Fruit fly (Drosophila melanogaster) whole organism, embryonic: ENCODE measurements around the gene CG32320.

ENCODE experiments used
- Abd-B ChIP-seq: fragments of 200-800 bp; sonication (Bioruptor generic); optimal IDR thresholded peaks from 2 replicates; lab custom pipeline; 2018; ENCODE audit warnings: missing biosample characterization, mild to moderate bottlenecking, missing genetic modification characterization, moderate library complexity
- Bdp1 ChIP-seq: fragments of 200-800 bp; sonication (Bioruptor generic); optimal IDR thresholded peaks from 3 replicates; lab custom pipeline; 2016; ENCODE audit warnings: missing biosample characterization, missing genetic modification characterization
- CG12155 ChIP-seq: fragments of 200-800 bp; sonication (Bioruptor generic); optimal IDR thresholded peaks from 3 replicates; lab custom pipeline; 2016; ENCODE audit warnings: missing biosample characterization, missing genetic modification characterization
- CG14965 ChIP-seq: fragments of 200-800 bp; sonication (Bioruptor generic); optimal IDR thresholded peaks from 2 replicates; lab custom pipeline; 2016; ENCODE audit warnings: missing biosample characterization, missing genetic modification characterization, borderline replicate concordance
- CG15073 ChIP-seq: fragments of 200-800 bp; sonication (Bioruptor generic); optimal IDR thresholded peaks from 2 replicates; lab custom pipeline; 2016; ENCODE audit warnings: missing biosample characterization, missing genetic modification characterization
- CG16779 ChIP-seq: fragments of 200-800 bp; sonication (Bioruptor generic); IDR thresholded peaks from 2 replicates; pipeline ENCODE4 v1.3.6; 2022; ENCODE audit warnings: missing biosample characterization, missing genetic modification characterization
- CG17829 ChIP-seq: fragments of 200-800 bp; optimal IDR thresholded peaks from 2 replicates; lab custom pipeline; 2019; ENCODE audit warnings: missing biosample characterization, mild to moderate bottlenecking, missing genetic modification characterization, moderate library complexity
- CG1832 ChIP-seq: fragments of 200-800 bp; sonication (Bioruptor generic); optimal IDR thresholded peaks from 2 replicates; lab custom pipeline; 2017; ENCODE audit warnings: missing biosample characterization, mild to moderate bottlenecking, missing genetic modification characterization, inconsistent platforms
- CG18619 ChIP-seq: fragments of 200-800 bp; sonication (Bioruptor generic); optimal IDR thresholded peaks from 3 replicates; lab custom pipeline; 2017; ENCODE audit warnings: missing biosample characterization, mild to moderate bottlenecking, missing genetic modification characterization
- CG2199 ChIP-seq: fragments of 200-800 bp; sonication (Bioruptor generic); IDR thresholded peaks from 3 replicates; pipeline ENCODE4 v1.3.6; 2022; ENCODE audit warnings: missing biosample characterization, missing genetic modification characterization
- CG32532 ChIP-seq: fragments of 200-800 bp; sonication (Bioruptor generic); IDR thresholded peaks from 2 replicates; pipeline ENCODE4 v1.3.6; 2022; ENCODE audit warnings: missing biosample characterization, missing genetic modification characterization
- CG34376 ChIP-seq: fragments of 200-800 bp; sonication (Bioruptor generic); optimal IDR thresholded peaks from 2 replicates; lab custom pipeline; 2018; ENCODE audit warnings: missing biosample characterization, mild to moderate bottlenecking, missing genetic modification characterization
- CG34422 ChIP-seq: fragments of 200-800 bp; sonication (Bioruptor generic); IDR thresholded peaks from 3 replicates; pipeline ENCODE4 v1.3.6; 2022; ENCODE audit warnings: missing biosample characterization, missing genetic modification characterization
- CG4820 ChIP-seq: fragments of 200-800 bp; sonication (Bioruptor generic); optimal IDR thresholded peaks from 3 replicates; lab custom pipeline; 2016; ENCODE audit warnings: missing biosample characterization, missing genetic modification characterization
- CG5245 ChIP-seq: fragments of 200-800 bp; sonication (Bioruptor generic); optimal IDR thresholded peaks from 3 replicates; lab custom pipeline; 2016; ENCODE audit warnings: missing biosample characterization, missing genetic modification characterization
- CG5953 ChIP-seq: fragments of 200-800 bp; sonication (Bioruptor generic); IDR thresholded peaks from 2 replicates; pipeline ENCODE4 v1.3.6; 2022; ENCODE audit warnings: missing biosample characterization, missing genetic modification characterization
- CG6813 ChIP-seq: fragments of 200-800 bp; sonication (Bioruptor generic); optimal IDR thresholded peaks from 2 replicates; lab custom pipeline; 2017; ENCODE audit warnings: missing biosample characterization, missing genetic modification characterization, mild to moderate bottlenecking, moderate library complexity, missing genetic modification reagents
- CG7786 ChIP-seq: fragments of 200-800 bp; sonication (Bioruptor generic); optimal IDR thresholded peaks from 2 replicates; lab custom pipeline; 2016; ENCODE audit warnings: missing biosample characterization, missing genetic modification characterization
- CG8765 ChIP-seq: fragments of 200-800 bp; sonication (Bioruptor generic); IDR thresholded peaks from 2 replicates; pipeline ENCODE4 v1.3.6; 2022; ENCODE audit warnings: missing biosample characterization, missing genetic modification characterization
- CG9609 ChIP-seq: fragments of 200-800 bp; sonication (Bioruptor generic); optimal IDR thresholded peaks from 3 replicates; lab custom pipeline; 2016; ENCODE audit warnings: missing biosample characterization, missing genetic modification characterization
- Dip3 ChIP-seq: fragments of 200-800 bp; sonication (Bioruptor generic); optimal IDR thresholded peaks from 3 replicates; lab custom pipeline; 2016; ENCODE audit warnings: missing biosample characterization, missing genetic modification characterization
- Ets65A ChIP-seq: fragments of 200-800 bp; sonication (Bioruptor generic); peaks from one replicate; lab custom pipeline; 2016; ENCODE audit warnings: missing biosample characterization, missing genetic modification characterization
- HHEX ChIP-seq: fragments of 200-800 bp; sonication (Bioruptor generic); optimal IDR thresholded peaks from 3 replicates; lab custom pipeline; 2017; ENCODE audit warnings: missing biosample characterization, mild to moderate bottlenecking, missing genetic modification characterization, missing genetic modification reagents
- Hr3 ChIP-seq: fragments of 200-800 bp; sonication (Bioruptor generic); optimal IDR thresholded peaks from 3 replicates; lab custom pipeline; 2016; ENCODE audit warnings: missing biosample characterization, missing genetic modification characterization
- Jarid2 ChIP-seq: fragments of 200-800 bp; sonication (Bioruptor generic); optimal IDR thresholded peaks from 3 replicates; lab custom pipeline; 2017; ENCODE audit warnings: mild to moderate bottlenecking, missing biosample characterization, missing genetic modification reagents, missing genetic modification characterization
- Lhr ChIP-seq: fragments of 200-800 bp; sonication (Bioruptor generic); optimal IDR thresholded peaks from 3 replicates; lab custom pipeline; 2017; ENCODE audit warnings: mild to moderate bottlenecking, missing biosample characterization, missing genetic modification reagents, missing genetic modification characterization
- Meics ChIP-seq: fragments of 200-800 bp; sonication (Bioruptor generic); optimal IDR thresholded peaks from 2 replicates; lab custom pipeline; 2017; ENCODE audit warnings: missing biosample characterization, mild to moderate bottlenecking, missing genetic modification characterization
- Ptx1 ChIP-seq: fragments of 200-800 bp; sonication (Bioruptor generic); IDR thresholded peaks from 2 replicates; pipeline ENCODE4 v1.3.6; 2022; ENCODE audit warnings: missing biosample characterization, missing genetic modification characterization
- Ravus ChIP-seq: fragments of 200-800 bp; sonication (Bioruptor generic); IDR thresholded peaks from 2 replicates; pipeline ENCODE4 v1.3.6; 2022; ENCODE audit warnings: missing biosample characterization, missing genetic modification characterization
- Stat92E ChIP-seq, 3 experiments: fragments of >200 bp in 2 of 3; fragments of 200-800 bp in 1 of 3; sonication (Bioruptor generic) in 1 of 3; optimal IDR thresholded peaks; 2 replicates each; lab custom pipeline; 2017 to 2019; ENCODE audit warnings: missing biosample characterization in 3 of 3, missing genetic modification characterization in 3 of 3, mild to moderate bottlenecking in 1 of 3, moderate library complexity in 1 of 3
- Trl ChIP-seq, 3 experiments: fragments of >200 bp in 2 of 3; fragments of 200-800 bp in 1 of 3; sonication (Bioruptor generic) in 1 of 3; optimal IDR thresholded peaks; 2 replicates in 1 of 3; 3 replicates in 2 of 3; lab custom pipeline; 2016 to 2017; ENCODE audit warnings: missing biosample characterization in 1 of 3, missing genetic modification characterization in 1 of 3
- Xrp1 ChIP-seq: fragments of 200-800 bp; sonication (Bioruptor generic); IDR thresholded peaks from 2 replicates; pipeline ENCODE4 v1.3.6; 2022; ENCODE audit warnings: missing biosample characterization, missing genetic modification characterization
- al ChIP-seq: fragments of 200-800 bp; sonication (Bioruptor generic); IDR thresholded peaks from 2 replicates; pipeline ENCODE4 v1.3.6; 2022; ENCODE audit warnings: missing biosample characterization, missing genetic modification characterization
- ap ChIP-seq: fragments of 200-800 bp; sonication (Bioruptor generic); IDR thresholded peaks from 2 replicates; pipeline ENCODE4 v1.3.6; 2022; ENCODE audit warnings: missing biosample characterization, missing genetic modification characterization
- bcd ChIP-seq: fragments of 200-800 bp; sonication (Bioruptor generic); optimal IDR thresholded peaks from 2 replicates; lab custom pipeline; 2017; ENCODE audit warnings: missing biosample characterization, mild to moderate bottlenecking, missing genetic modification characterization
- bsh ChIP-seq, 2 experiments: fragments of 200-800 bp; sonication (Bioruptor generic); optimal IDR thresholded peaks; 2 replicates each; lab custom pipeline; 2017 to 2018; ENCODE audit warnings: mild to moderate bottlenecking in 2 of 2, missing biosample characterization in 2 of 2, missing genetic modification characterization in 2 of 2, moderate library complexity in 1 of 2
- croc ChIP-seq: fragments of 200-800 bp; sonication (Bioruptor generic); conservative IDR thresholded peaks from 3 replicates; pipeline ENCODE4 v1.3.6; 2022; ENCODE audit warnings: missing biosample characterization, missing genetic modification characterization
- dysf ChIP-seq: fragments of 200-800 bp; sonication (Bioruptor generic); IDR thresholded peaks from 3 replicates; pipeline ENCODE4 v1.3.6; 2022; ENCODE audit warnings: missing biosample characterization, missing genetic modification characterization
- exex ChIP-seq: fragments of 200-800 bp; sonication (Bioruptor generic); optimal IDR thresholded peaks from 4 replicates; lab custom pipeline; 2018; ENCODE audit warnings: missing biosample characterization, mild to moderate bottlenecking, missing genetic modification characterization, moderate library complexity
- gce ChIP-seq: fragments of 200-800 bp; sonication (Bioruptor generic); IDR thresholded peaks from 3 replicates; pipeline ENCODE4 v1.3.6; 2022; ENCODE audit warnings: missing biosample characterization, missing genetic modification characterization
- hkb ChIP-seq, 2 experiments: fragments of 200-800 bp in 1 of 2; fragments of >200 bp in 1 of 2; sonication (Bioruptor generic) in 1 of 2; IDR thresholded peaks in 1 of 2; optimal IDR thresholded peaks in 1 of 2; 2 replicates each; pipeline versions ENCODE4 v1.3.6 to Lab custom; 2017 to 2022; ENCODE audit warnings: missing biosample characterization in 1 of 2, missing genetic modification characterization in 1 of 2
- hth ChIP-seq: fragments of >200 bp; optimal IDR thresholded peaks from 2 replicates; lab custom pipeline; 2017; ENCODE audit warnings: inconsistent platforms
- kni ChIP-seq: fragments of 200-800 bp; sonication (Bioruptor generic); optimal IDR thresholded peaks from 3 replicates; lab custom pipeline; 2017; ENCODE audit warnings: mild to moderate bottlenecking, missing biosample characterization, missing genetic modification reagents, missing genetic modification characterization
- lbe ChIP-seq: fragments of 200-800 bp; sonication (Bioruptor generic); optimal IDR thresholded peaks from 2 replicates; lab custom pipeline; 2016; ENCODE audit warnings: missing biosample characterization, mild to moderate bottlenecking, missing genetic modification characterization
- lov ChIP-seq, 2 experiments: fragments of 200-800 bp in 1 of 2; fragments of >200 bp in 1 of 2; sonication (Bioruptor generic) in 1 of 2; IDR thresholded peaks in 1 of 2; optimal IDR thresholded peaks in 1 of 2; 2 replicates in 1 of 2; 3 replicates in 1 of 2; pipeline versions ENCODE4 v1.3.6 to Lab custom; 2017 to 2022; ENCODE audit warnings: missing biosample characterization in 1 of 2, missing genetic modification characterization in 1 of 2
- oc ChIP-seq: fragments of 200-800 bp; sonication (Bioruptor generic); optimal IDR thresholded peaks from 2 replicates; lab custom pipeline; 2018; ENCODE audit warnings: missing biosample characterization, mild to moderate bottlenecking, missing genetic modification characterization, moderate library complexity
- sd ChIP-seq: fragments of 200-800 bp; sonication (Bioruptor generic); optimal IDR thresholded peaks from 3 replicates; lab custom pipeline; 2018; ENCODE audit warnings: missing biosample characterization, mild to moderate bottlenecking, missing genetic modification characterization, moderate library complexity
- sens ChIP-seq: fragments of 200-800 bp; sonication (Bioruptor generic); peaks from one replicate; lab custom pipeline; 2016; ENCODE audit warnings: missing biosample characterization, missing genetic modification characterization
- slbo ChIP-seq: fragments of 200-800 bp; sonication (Bioruptor generic); IDR thresholded peaks from 2 replicates; pipeline ENCODE4 v1.3.6; 2022; ENCODE audit warnings: missing biosample characterization, missing genetic modification characterization
- wek ChIP-seq: fragments of 200-800 bp; sonication (Bioruptor generic); optimal IDR thresholded peaks from 3 replicates; lab custom pipeline; 2018; ENCODE audit warnings: missing biosample characterization, mild to moderate bottlenecking, missing genetic modification characterization, moderate library complexity

The CG32320 gene

dm6 chr3L:1352065-1352464, 46.3 kb upstream of the CG32320 start (continued):
- no peak for TF ChIP-seq gce (GFP tag; lab: Robert Waterston, UW)
- no peak for TF ChIP-seq hkb (optimal IDR thresholded peaks at IDR 0.05; lab: Kevin White, UChicago)
- 0 out of 2 replicates have a peak, but pooled peaks have one; percentile 20 for TF ChIP-seq hkb (GFP tag; IDR thresholded peaks at IDR 0.05; lab: Robert Waterston, UW)
- peak; percentile 53 for TF ChIP-seq CG17829 (tag; lab: Kevin White, UChicago)
- TF ChIP-seq Ptx1 (GFP tag; lab: Robert Waterston, UW) = peak; percentile 11; the same call in 1 of the 2 replicates
- TF ChIP-seq CG2199 (GFP tag; lab: Robert Waterston, UW) = no peak
- no peak for TF ChIP-seq croc (GFP tag; lab: Robert Waterston, UW)
- TF ChIP-seq CG12155 = peak; percentile 30
- peak; percentile 71 for TF ChIP-seq Lhr (GFP tag; lab: Kevin White, UChicago)
- peak in 1 of 3 experiments; percentile 53 for TF ChIP-seq Stat92E (GFP tag; optimal IDR thresholded peaks at IDR 0.05; lab: Kevin White, UChicago)
- TF ChIP-seq oc = peak; percentile 86
- peak; percentile 39; the same call in 1 of the 2 replicates for TF ChIP-seq slbo (GFP tag; lab: Robert Waterston, UW)
- TF ChIP-seq Jarid2 (GFP tag; lab: Kevin White, UChicago) = peak; percentile 21
- TF ChIP-seq CG34376 (GFP tag; lab: Kevin White, UChicago) = peak; percentile 46
- no peak for TF ChIP-seq CG7786 (GFP tag; lab: Kevin White, UChicago)
- TF ChIP-seq CG18619 (GFP tag; lab: Kevin White, UChicago) = no peak
- TF ChIP-seq Ets65A (GFP tag; lab: Kevin White, UChicago) = peak; percentile 71
- TF ChIP-seq Bdp1 = no peak
- TF ChIP-seq CG14965 (GFP tag; lab: Kevin White, UChicago) = no peak
- peak in 1 of 2 experiments; percentile 18 for TF ChIP-seq bsh (GFP tag; optimal IDR thresholded peaks at IDR 0.05; lab: Kevin White, UChicago)
- TF ChIP-seq lov (optimal IDR thresholded peaks at IDR 0.05; lab: Kevin White, UChicago) = no peak
- TF ChIP-seq lov (GFP tag; IDR thresholded peaks at IDR 0.05; lab: Robert Waterston, UW) = no peak
- no peak for TF ChIP-seq hth (lab: Kevin White, UChicago)
- no peak for TF ChIP-seq dysf (GFP tag; lab: Robert Waterston, UW)
- TF ChIP-seq Meics (GFP tag; lab: Kevin White, UChicago) = peak; percentile 32
- no peak for TF ChIP-seq al (GFP tag; lab: Robert Waterston, UW)
- TF ChIP-seq Hr3 (GFP tag; lab: Kevin White, UChicago) = no peak
- no peak for TF ChIP-seq CG9609 (GFP tag; lab: Kevin White, UChicago)
- TF ChIP-seq CG34422 (GFP tag; lab: Robert Waterston, UW) = peak; percentile 22; the same call in 1 of the 3 replicates
- TF ChIP-seq ap (GFP tag; lab: Robert Waterston, UW) = no peak
- peak; percentile 13 for TF ChIP-seq wek (GFP tag; lab: Kevin White, UChicago)
- TF ChIP-seq Trl (optimal IDR thresholded peaks at IDR 0.05; lab: Kevin White, UChicago) = no peak
- peak; percentile 19 for TF ChIP-seq Trl (GFP tag; optimal IDR thresholded peaks at IDR 0.05; lab: Kevin White, UChicago)
- peak; percentile 43 for TF ChIP-seq Abd-B
- TF ChIP-seq sens (GFP tag; lab: Kevin White, UChicago) = peak; percentile 86
- no peak for TF ChIP-seq CG6813 (GFP tag; lab: Kevin White, UChicago)
- TF ChIP-seq CG15073 (GFP tag; lab: Kevin White, UChicago) = no peak
- no peak for TF ChIP-seq CG5953 (GFP tag; lab: Robert Waterston, UW)
- TF ChIP-seq exex (tag; lab: Kevin White, UChicago) = peak; percentile 8
- TF ChIP-seq CG16779 (GFP tag; lab: Robert Waterston, UW) = no peak
- no peak for TF ChIP-seq Ravus (GFP tag; lab: Robert Waterston, UW)
- peak; percentile 10 for TF ChIP-seq bcd (GFP tag; lab: Kevin White, UChicago)
- TF ChIP-seq CG1832 (GFP tag; lab: Kevin White, UChicago) = no peak
- peak; percentile 29; the same call in 1 of the 2 replicates for TF ChIP-seq Xrp1 (GFP tag; lab: Robert Waterston, UW)
- no peak for TF ChIP-seq CG32532 (GFP tag; lab: Robert Waterston, UW)
- no peak for TF ChIP-seq CG8765 (GFP tag; lab: Robert Waterston, UW)
- TF ChIP-seq Dip3 (GFP tag; lab: Kevin White, UChicago) = no peak
- peak; percentile 96 for TF ChIP-seq kni
- TF ChIP-seq CG4820 (GFP tag; lab: Kevin White, UChicago) = no peak
- TF ChIP-seq lbe (GFP tag; lab: Kevin White, UChicago) = no peak
- no peak for TF ChIP-seq HHEX (GFP tag; lab: Kevin White, UChicago)
- no peak for TF ChIP-seq CG5245 (GFP tag; lab: Kevin White, UChicago)
- peak; percentile 91 for TF ChIP-seq sd (tag; lab: Kevin White, UChicago)
